Worm (Caenorhabditis elegans): Measurements from ENCODE around the gene ZK856.14.

Gene ZK856.14

ce11 chrV:10202340-10202739 lies 14.5 kb upstream of the ZK856.14 start:
- TF ChIP-seq snpc-4 (tag; optimal IDR thresholded peaks at IDR 0.05) (no peak), zip-8 (tag; optimal IDR thresholded peaks at IDR 0.05) (no peak), M03D4.4 (tag; optimal IDR thresholded peaks at IDR 0.05) (no peak), mab-5 (tag; optimal IDR thresholded peaks at IDR 0.05) (no peak), nhr-76 (tag; optimal IDR thresholded peaks at IDR 0.05) (no peak), hlh-1 (tag; optimal IDR thresholded peaks at IDR 0.05) (no peak), mep-1 (tag; optimal IDR thresholded peaks at IDR 0.05) (no peak), pha-4 (tag; optimal IDR thresholded peaks at IDR 0.05) (no peak), sptf-1 (tag; optimal IDR thresholded peaks at IDR 0.05) (no peak), mls-2 (tag; optimal IDR thresholded peaks at IDR 0.05) (no peak), unc-39 (tag; optimal IDR thresholded peaks at IDR 0.05) (no peak), ces-1 (GFP tag; optimal IDR thresholded peaks at IDR 0.05) (no peak)

DNA sequence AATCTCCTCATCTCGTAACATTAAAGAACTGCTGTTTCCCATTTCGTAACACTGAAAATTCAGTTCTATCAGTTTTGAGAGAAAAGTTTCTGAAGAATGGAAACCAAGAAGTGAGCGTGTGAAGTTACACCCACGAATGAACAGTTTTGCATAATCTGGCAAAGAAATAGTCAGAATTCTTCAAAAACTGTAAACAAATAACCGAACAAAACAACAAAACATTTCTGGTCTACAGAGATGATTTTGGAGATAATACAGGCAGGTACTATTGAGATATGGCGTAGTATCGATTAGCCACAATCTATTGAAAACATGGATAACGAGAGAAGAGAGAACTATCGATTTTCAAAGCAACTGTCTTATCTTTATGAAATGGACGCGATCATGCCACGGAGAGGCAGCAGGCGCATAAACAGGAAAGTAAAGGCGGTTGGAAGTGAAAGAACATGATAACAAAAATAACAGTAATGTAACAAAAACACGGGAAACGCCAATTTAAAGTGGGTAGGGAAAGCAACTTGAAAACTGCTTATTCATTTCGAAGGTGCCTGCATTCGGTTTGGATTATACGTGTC lies 13.3 kb upstream of the ZK856.14 start, which contains the start of gene chpf-1:
Gene chpf-1 (minus strand): TSS at position 51 of the 575 bp plus-strand sequence.
- TF ChIP-seq mab-5 (tag; optimal IDR thresholded peaks at IDR 0.05), result no peak

DNA sequence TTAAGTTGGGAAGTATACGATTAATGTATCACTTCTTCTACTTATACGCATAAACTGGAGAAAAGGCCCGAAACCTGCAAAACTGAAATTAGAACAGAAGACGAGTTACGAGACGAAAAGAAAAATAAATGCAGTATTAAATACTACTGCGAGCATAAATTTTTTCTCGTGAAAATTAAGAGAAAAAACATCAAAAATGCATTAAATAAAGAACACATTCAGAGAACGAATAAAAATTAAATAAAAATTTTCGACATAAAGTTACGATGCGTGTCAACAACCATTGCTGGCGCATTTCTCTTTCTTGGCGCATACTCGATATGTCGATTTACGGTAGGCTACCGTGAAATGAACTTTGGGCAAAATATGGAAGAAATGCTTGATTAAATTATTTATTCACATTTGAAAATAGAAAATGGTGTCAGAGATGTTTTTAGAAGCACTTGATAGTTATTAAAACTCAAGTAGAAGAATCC lies 11.9 kb upstream of the ZK856.14 start, which contains the start of the genes ZK856.19 and ZK856.11:
Gene ZK856.19 (minus strand): TSS at position 51 of the 476 bp plus-strand sequence.
Gene ZK856.11 (minus strand): TSS at position 76 of the 476 bp plus-strand sequence.
- TF ChIP-seq pha-4 (tag; optimal IDR thresholded peaks at IDR 0.05) (peak; percentile 37), unc-120 (tag; optimal IDR thresholded peaks at IDR 0.05; ENCODE audit: poor library complexity, severe bottlenecking) (peak; percentile 65), lsy-2 (tag; optimal IDR thresholded peaks at IDR 0.05) (peak; percentile 62), hlh-1 (tag; optimal IDR thresholded peaks at IDR 0.05) (no peak)

- TF ChIP-seq drap-1 (GFP tag; optimal IDR thresholded peaks at IDR 0.05) (no peak), nhr-12 (tag; optimal IDR thresholded peaks at IDR 0.05) (no peak), elt-1 (tag; optimal IDR thresholded peaks at IDR 0.05; ENCODE audit: borderline replicate concordance, insufficient read depth) (no peak), hlh-1 (tag; optimal IDR thresholded peaks at IDR 0.05) (no peak), mls-2 (tag; optimal IDR thresholded peaks at IDR 0.05) (no peak), ces-1 (GFP tag; optimal IDR thresholded peaks at IDR 0.05) (no peak), snpc-4 (tag; optimal IDR thresholded peaks at IDR 0.05) (no peak), bed-3 (GFP tag; optimal IDR thresholded peaks at IDR 0.05) (no peak), lsy-2 (tag; optimal IDR thresholded peaks at IDR 0.05) (no peak), sem-2 (GFP tag; optimal IDR thresholded peaks at IDR 0.05) (no peak)
Measured at ce11 chrV:10205483-10205882, 11.3 kb upstream of the ZK856.14 start, which contains the start of gene ZK856.16. Gene ZK856.16, minus strand, starts transcription at chrV:10205583.

ce11 chrV:10206502-10206901 lies 10.3 kb upstream of the ZK856.14 start, which contains the start of gene rpc-25:
Gene rpc-25, minus strand, starts transcription at chrV:10206602.
- TF ChIP-seq pha-4 (tag; optimal IDR thresholded peaks at IDR 0.05), result no peak
- no peak for TF ChIP-seq nhr-76 (tag; optimal IDR thresholded peaks at IDR 0.05)
- no peak for TF ChIP-seq ceh-83 (GFP tag; optimal IDR thresholded peaks at IDR 0.05)
- no peak for TF ChIP-seq lsy-2 (tag; optimal IDR thresholded peaks at IDR 0.05)
- TF ChIP-seq cnd-1 (tag; optimal IDR thresholded peaks at IDR 0.05), result no peak
- TF ChIP-seq ham-2 (GFP tag; optimal IDR thresholded peaks at IDR 0.05), result no peak
- no peak for TF ChIP-seq nhr-28 (tag; optimal IDR thresholded peaks at IDR 0.05)

DNA sequence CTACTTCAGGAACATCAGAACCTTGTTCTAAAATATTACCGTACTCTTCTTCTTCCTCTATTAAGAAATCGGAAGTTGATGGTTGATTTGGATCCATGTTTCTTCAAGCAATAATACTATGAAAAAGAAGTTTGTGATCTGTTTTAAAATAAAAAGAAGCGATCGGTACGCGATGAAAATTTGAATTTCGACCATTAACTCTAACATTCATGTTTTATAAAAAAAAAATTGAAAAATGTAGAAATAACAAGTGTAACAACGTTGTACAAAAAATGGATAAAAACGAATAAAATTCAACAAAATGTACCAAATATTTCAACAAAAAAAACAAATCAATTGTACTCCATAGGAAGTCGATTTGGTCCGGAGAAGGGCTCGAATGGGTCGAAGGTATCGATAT lies 6.6 kb upstream of the ZK856.14 start, which contains the start of gene tftc-3:
Gene tftc-3 (minus strand): TSS at position 101 of the 400 bp plus-strand sequence.
- TF ChIP-seq mls-2 (tag; optimal IDR thresholded peaks at IDR 0.05) (no peak), pha-4 (tag; optimal IDR thresholded peaks at IDR 0.05) (no peak)

DNA sequence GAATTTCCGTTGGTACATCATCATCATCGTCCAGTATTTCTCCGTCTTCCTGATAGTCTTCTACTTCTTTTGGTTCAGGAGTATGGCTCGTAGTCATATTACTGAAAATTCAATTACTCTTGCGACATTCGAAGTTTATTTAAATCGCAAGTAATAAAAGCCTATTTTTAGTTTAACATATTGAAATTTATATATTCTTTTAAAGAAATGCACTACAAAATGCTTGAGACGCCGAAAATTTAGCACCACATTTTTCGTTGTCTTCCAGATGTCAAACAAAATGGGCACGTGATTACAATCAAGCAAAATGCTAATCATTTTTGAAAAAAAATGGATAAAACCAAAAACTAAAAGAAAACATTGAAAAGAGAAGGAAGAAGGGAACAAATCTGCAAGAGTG lies 4.8 kb upstream of the ZK856.14 start, which contains the start of gene zhit-3:
Gene zhit-3 (minus strand): TSS at position 101 of the 400 bp plus-strand sequence.
- TF ChIP-seq ceh-39 (tag; optimal IDR thresholded peaks at IDR 0.05) (no peak), hlh-1 (tag; optimal IDR thresholded peaks at IDR 0.05) (no peak), nhr-28 (tag; optimal IDR thresholded peaks at IDR 0.05) (no peak), bed-3 (GFP tag; optimal IDR thresholded peaks at IDR 0.05) (no peak), ceh-83 (GFP tag; optimal IDR thresholded peaks at IDR 0.05) (no peak), flh-1 (GFP tag; optimal IDR thresholded peaks at IDR 0.05) (no peak), elt-1 (tag; optimal IDR thresholded peaks at IDR 0.05; ENCODE audit: borderline replicate concordance, insufficient read depth) (no peak), unc-62 (GFP tag; optimal IDR thresholded peaks at IDR 0.05) (no peak), unc-39 (tag; optimal IDR thresholded peaks at IDR 0.05) (no peak), nhr-237 (tag; optimal IDR thresholded peaks at IDR 0.05) (no peak), mls-2 (tag; optimal IDR thresholded peaks at IDR 0.05) (no peak), sem-2 (GFP tag; optimal IDR thresholded peaks at IDR 0.05) (no peak), mep-1 (tag; optimal IDR thresholded peaks at IDR 0.05) (no peak), ceh-43 (GFP tag; optimal IDR thresholded peaks at IDR 0.05) (no peak), blmp-1 (tag; optimal IDR thresholded peaks at IDR 0.05) (no peak), sptf-1 (tag; optimal IDR thresholded peaks at IDR 0.05) (no peak), mab-5 (tag; optimal IDR thresholded peaks at IDR 0.05) (no peak)

All from whole organism, mixed stage, embryonic.